Fruit fly (Drosophila melanogaster): ENCODE data around the gene Sf3b5.
A peak's percentile ranks its signal among the peaks of the same experiment; 100 is the strongest.

Gene Sf3b5

dm6 chr3R:9053850-9054441 is 38.8 kb upstream of the Sf3b5 start (continued):
- TF ChIP-seq CG6175 (GFP tag; IDR thresholded peaks at IDR 0.05) (no peak), ATbp (GFP tag; optimal IDR thresholded peaks at IDR 0.05) (no peak), Deaf1 (tag; optimal IDR thresholded peaks at IDR 0.05) (no peak), her (GFP tag; optimal IDR thresholded peaks at IDR 0.05) (no peak), CG7556 (GFP tag; optimal IDR thresholded peaks at IDR 0.05) (peak; percentile 48), CG18476 (GFP tag; optimal IDR thresholded peaks at IDR 0.05) (no peak), Side (GFP tag; optimal IDR thresholded peaks at IDR 0.05) (no peak), CG10209 (GFP tag; optimal IDR thresholded peaks at IDR 0.05) (peak; percentile 52), CG8924 (tag; optimal IDR thresholded peaks at IDR 0.05) (no peak), mld (GFP tag; IDR thresholded peaks at IDR 0.05; ENCODE audit: partially characterized antibody) (no peak), Dp (GFP tag; optimal IDR thresholded peaks at IDR 0.05) (no peak), eyg (GFP tag; optimal IDR thresholded peaks at IDR 0.05) (no peak), Sry-β (GFP tag; optimal IDR thresholded peaks at IDR 0.05) (no peak), CG4360 (GFP tag; IDR thresholded peaks at IDR 0.05) (no peak), oc (tag; optimal IDR thresholded peaks at IDR 0.05) (no peak), CG10565 (GFP tag; optimal IDR thresholded peaks at IDR 0.05) (no peak), CG12744 (GFP tag; optimal IDR thresholded peaks at IDR 0.05) (no peak), CG14710 (tag; optimal IDR thresholded peaks at IDR 0.05) (peak; percentile 6), Mad (GFP tag; optimal IDR thresholded peaks at IDR 0.05) (no peak), Dfd (GFP tag; optimal IDR thresholded peaks at IDR 0.05) (no peak), CG30431 (GFP tag; optimal IDR thresholded peaks at IDR 0.05) (peak; percentile 8), CG13424 (tag; optimal IDR thresholded peaks at IDR 0.05) (peak; percentile 70), ranshi (GFP tag; IDR thresholded peaks at IDR 0.05) (no peak), CHES-1-like (GFP tag; optimal IDR thresholded peaks at IDR 0.05) (no peak), row (GFP tag; IDR thresholded peaks at IDR 0.05) (no peak), CG6791 (GFP tag; IDR thresholded peaks at IDR 0.05; ENCODE audit: partially characterized antibody) (no peak), CG4820 (GFP tag; optimal IDR thresholded peaks at IDR 0.05) (peak; percentile 26), en (GFP tag; optimal IDR thresholded peaks at IDR 0.05) (no peak), CG9876 (GFP tag; optimal IDR thresholded peaks at IDR 0.05) (no peak), Ada2b (GFP tag; IDR thresholded peaks at IDR 0.05) (no peak), CG18011 (GFP tag; optimal IDR thresholded peaks at IDR 0.05) (no peak), Ssrp (tag; optimal IDR thresholded peaks at IDR 0.05) (peak; percentile 38), lbe (GFP tag; optimal IDR thresholded peaks at IDR 0.05) (no peak), bigmax (GFP tag; optimal IDR thresholded peaks at IDR 0.05) (no peak), Rfx (GFP tag; IDR thresholded peaks at IDR 0.05) (no peak), seq (GFP tag; IDR thresholded peaks at IDR 0.05) (no peak), br (optimal IDR thresholded peaks at IDR 0.05) (no peak), Max (GFP tag; optimal IDR thresholded peaks at IDR 0.05) (no peak), CG9817 (tag; optimal IDR thresholded peaks at IDR 0.05) (peak; percentile 38), MTF-1 (GFP tag; optimal IDR thresholded peaks at IDR 0.05; ENCODE audit: borderline replicate concordance) (no peak), Usf (GFP tag; optimal IDR thresholded peaks at IDR 0.05) (peak; percentile 20), H15 (GFP tag; IDR thresholded peaks at IDR 0.05) (no peak), gsb (GFP tag; IDR thresholded peaks at IDR 0.05) (no peak), CG8478 (optimal IDR thresholded peaks at IDR 0.05) (no peak), D (optimal IDR thresholded peaks at IDR 0.05) (peak; percentile 36), D (GFP tag; optimal IDR thresholded peaks at IDR 0.05) (peak; percentile 10), bowl (GFP tag; IDR thresholded peaks at IDR 0.05) (no peak), cad (GFP tag; optimal IDR thresholded peaks at IDR 0.05) (no peak), CG42726 (GFP tag; IDR thresholded peaks at IDR 0.05; ENCODE audit: partially characterized antibody) (no peak), CG32532 (GFP tag; IDR thresholded peaks at IDR 0.05) (no peak), Mrtf (GFP tag; IDR thresholded peaks at IDR 0.05) (no peak), gfzf (GFP tag; optimal IDR thresholded peaks at IDR 0.05) (no peak)

Measured in whole organism, embryonic.